Fruit fly (Drosophila melanogaster): ENCODE measurements around the gene TM9SF2.

DNA sequence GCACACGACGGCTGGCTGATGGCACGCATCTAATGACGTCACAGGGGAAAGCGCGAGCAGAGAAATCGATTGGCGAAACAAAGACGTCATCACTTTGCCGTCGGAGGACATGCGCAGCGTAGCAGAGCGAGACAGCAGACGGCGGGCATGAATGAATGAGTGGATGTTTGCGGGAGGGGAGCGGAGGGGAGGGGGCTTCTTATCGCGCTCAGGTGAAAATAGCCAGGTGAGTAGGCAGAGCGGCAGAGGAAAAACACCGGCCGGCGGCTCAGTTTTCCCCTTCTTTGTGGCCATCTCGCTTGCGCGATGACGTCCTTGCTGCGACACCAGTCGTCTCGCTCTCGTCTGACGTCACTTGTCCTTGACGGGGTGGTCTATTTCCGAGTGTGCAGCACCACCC is 14.1 kb downstream of the TM9SF2 start:
- TF ChIP-seq CG1603 (tag; optimal IDR thresholded peaks at IDR 0.05) (no peak), ci (GFP tag; IDR thresholded peaks at IDR 0.05) (no peak), CG31224 (GFP tag; IDR thresholded peaks at IDR 0.05) (no peak), CG1024 (GFP tag; IDR thresholded peaks at IDR 0.05) (no peak), en (GFP tag; optimal IDR thresholded peaks at IDR 0.05) (no peak), CG5180 (GFP tag; optimal IDR thresholded peaks at IDR 0.05) (no peak), CG18764 (GFP tag; optimal IDR thresholded peaks at IDR 0.05) (no peak)
